Fruit fly (Drosophila melanogaster): Measurements from ENCODE around the gene Efa6.

Gene Efa6

dm6 chr3R:22634549-22635410 is 47.2 kb downstream of the Efa6 start (continued):
- TF ChIP-seq Dip2 (GFP tag; IDR thresholded peaks at IDR 0.05), result 0 out of 2 replicates have a peak, but pooled peaks have one; percentile 7
- TF ChIP-seq CG3847 (GFP tag; IDR thresholded peaks at IDR 0.05), result no peak
- TF ChIP-seq CG2120 (GFP tag; optimal IDR thresholded peaks at IDR 0.05), result no peak
- 0 out of 3 replicates have a peak, but pooled peaks have one; percentile 25 for TF ChIP-seq CG11695 (GFP tag; IDR thresholded peaks at IDR 0.05)
- no peak for TF ChIP-seq CG4707 (GFP tag; optimal IDR thresholded peaks at IDR 0.05)
- TF ChIP-seq CG6854 (GFP tag; optimal IDR thresholded peaks at IDR 0.05), result no peak
- no peak for TF ChIP-seq Dll (GFP tag; IDR thresholded peaks at IDR 0.05; ENCODE audit: partially characterized antibody)
- no peak for TF ChIP-seq CG9876 (GFP tag; optimal IDR thresholded peaks at IDR 0.05)
- no peak for TF ChIP-seq Tbp (GFP tag; optimal IDR thresholded peaks at IDR 0.05)
- no peak for TF ChIP-seq Optix (GFP tag; IDR thresholded peaks at IDR 0.05)
- no peak for TF ChIP-seq CG13287 (GFP tag; IDR thresholded peaks at IDR 0.05; ENCODE audit: partially characterized antibody)
- TF ChIP-seq ap (GFP tag; IDR thresholded peaks at IDR 0.05), result no peak
- TF ChIP-seq CG13424 (tag; optimal IDR thresholded peaks at IDR 0.05), result no peak
- TF ChIP-seq Asciz (GFP tag; optimal IDR thresholded peaks at IDR 0.05), result peak; percentile 55
- TF ChIP-seq oc (tag; optimal IDR thresholded peaks at IDR 0.05), result no peak
- peak; percentile 22 for TF ChIP-seq CG10267 (tag; optimal IDR thresholded peaks at IDR 0.05)
- peak; percentile 15 for TF ChIP-seq ATbp (GFP tag; optimal IDR thresholded peaks at IDR 0.05)
- peak; percentile 4 for TF ChIP-seq D19A (tag; optimal IDR thresholded peaks at IDR 0.05)
- TF ChIP-seq BEAF-32 (GFP tag; optimal IDR thresholded peaks at IDR 0.05), result no peak
- no peak for TF ChIP-seq CG4854 (GFP tag; optimal IDR thresholded peaks at IDR 0.05)
- no peak for TF ChIP-seq Atf3 (GFP tag; optimal IDR thresholded peaks at IDR 0.05)
- TF ChIP-seq zen2 (GFP tag; IDR thresholded peaks at IDR 0.05; ENCODE audit: partially characterized antibody), result no peak
- TF ChIP-seq Abd-B (GFP tag; optimal IDR thresholded peaks at IDR 0.05), result no peak
- no peak for TF ChIP-seq CG30020 (tag; optimal IDR thresholded peaks at IDR 0.05)
- TF ChIP-seq tup (GFP tag; optimal IDR thresholded peaks at IDR 0.05), result no peak
- no peak for TF ChIP-seq Nf-YC (tag; optimal IDR thresholded peaks at IDR 0.05)
- TF ChIP-seq croc (GFP tag; conservative IDR thresholded peaks at IDR 0.05), result no peak
- no peak for TF ChIP-seq Jarid2 (GFP tag; optimal IDR thresholded peaks at IDR 0.05)
- peak; percentile 23 for TF ChIP-seq CG8924 (tag; optimal IDR thresholded peaks at IDR 0.05)
- peak; percentile 33 for TF ChIP-seq trem (tag; optimal IDR thresholded peaks at IDR 0.05)
- no peak for TF ChIP-seq CG31388 (GFP tag; optimal IDR thresholded peaks at IDR 0.05)
- TF ChIP-seq Lpt (GFP tag; optimal IDR thresholded peaks at IDR 0.05), result no peak
- no peak for TF ChIP-seq NfI (GFP tag; optimal IDR thresholded peaks at IDR 0.05)
- no peak for TF ChIP-seq Hsf (GFP tag; optimal IDR thresholded peaks at IDR 0.05)
- TF ChIP-seq CG31224 (GFP tag; IDR thresholded peaks at IDR 0.05), result no peak
- no peak for TF ChIP-seq CG6765 (GFP tag; optimal IDR thresholded peaks at IDR 0.05)
- peak; percentile 23 for TF ChIP-seq dmrt11E (tag; optimal IDR thresholded peaks at IDR 0.05)
- TF ChIP-seq NFAT (GFP tag; IDR thresholded peaks at IDR 0.05), result no peak
- TF ChIP-seq crp (GFP tag; optimal IDR thresholded peaks at IDR 0.05), result no peak
- TF ChIP-seq ci (GFP tag; IDR thresholded peaks at IDR 0.05), result no peak
- TF ChIP-seq CG13894 (tag; optimal IDR thresholded peaks at IDR 0.05), result no peak
- peak; percentile 41 for TF ChIP-seq CG18262 (tag; optimal IDR thresholded peaks at IDR 0.05)
- TF ChIP-seq Poxn (GFP tag; IDR thresholded peaks at IDR 0.05), result no peak
- no peak for TF ChIP-seq CG17361 (GFP tag; IDR thresholded peaks at IDR 0.05)
- no peak for TF ChIP-seq so (GFP tag; IDR thresholded peaks at IDR 0.05)
- peak; percentile 58 for TF ChIP-seq CG6813 (GFP tag; optimal IDR thresholded peaks at IDR 0.05)
- TF ChIP-seq nom (GFP tag; optimal IDR thresholded peaks at IDR 0.05), result no peak
- TF ChIP-seq CG15269 (tag; optimal IDR thresholded peaks at IDR 0.05), result no peak
- TF ChIP-seq ems (GFP tag; optimal IDR thresholded peaks at IDR 0.05), result no peak
